Fruit fly (Drosophila melanogaster) whole organism, pupa: ENCODE results near the gene Gba1b.
A peak's percentile ranks its signal among the peaks of the same experiment; 100 is the strongest.

ENCODE experiments used
- CG10348 ChIP-seq: fragments of 200-800 bp; sonication (Bioruptor generic); IDR thresholded peaks from 2 replicates; pipeline ENCODE4 v1.3.6; 2022; ENCODE audit warnings: missing biosample characterization, missing genetic modification characterization
- CG12605 ChIP-seq: fragments of 200-800 bp; sonication (Bioruptor generic); IDR thresholded peaks from 2 replicates; pipeline ENCODE4 v1.3.6; 2022; ENCODE audit warnings: missing biosample characterization, missing genetic modification characterization
- CG13204 ChIP-seq: fragments of 200-800 bp; sonication (Bioruptor generic); optimal IDR thresholded peaks from 2 replicates; lab custom pipeline; 2018; ENCODE audit warnings: missing biosample characterization, mild to moderate bottlenecking, missing genetic modification characterization, moderate library complexity
- CG14655 ChIP-seq: fragments of 200-800 bp; sonication (Bioruptor generic); optimal IDR thresholded peaks from 3 replicates; lab custom pipeline; 2017; ENCODE audit warnings: mild to moderate bottlenecking, missing biosample characterization, missing genetic modification reagents, missing genetic modification characterization
- CG15710 ChIP-seq: fragments of 200-800 bp; sonication (Bioruptor generic); optimal IDR thresholded peaks from 2 replicates; lab custom pipeline; 2018; ENCODE audit warnings: missing biosample characterization, mild to moderate bottlenecking, missing genetic modification characterization, moderate library complexity
- CG17806 ChIP-seq: fragments of 200-800 bp; sonication (Bioruptor generic); optimal IDR thresholded peaks from 2 replicates; lab custom pipeline; 2018; ENCODE audit warnings: missing biosample characterization, mild to moderate bottlenecking, missing genetic modification characterization, moderate library complexity
- CG32121 ChIP-seq: fragments of 200-800 bp; sonication (Bioruptor generic); IDR thresholded peaks from 2 replicates; pipeline ENCODE4 v1.3.6; 2022; ENCODE audit warnings: missing biosample characterization, missing genetic modification characterization
- CG34367 ChIP-seq: fragments of 200-800 bp; sonication (Bioruptor generic); optimal IDR thresholded peaks from 2 replicates; lab custom pipeline; 2018; ENCODE audit warnings: missing biosample characterization, mild to moderate bottlenecking, missing genetic modification characterization
- CG4496 ChIP-seq: fragments of 200-800 bp; sonication (Bioruptor generic); IDR thresholded peaks from 3 replicates; pipeline ENCODE4 v1.3.6; 2022; ENCODE audit warnings: missing biosample characterization, missing genetic modification characterization
- CG8159 ChIP-seq: fragments of 200-800 bp; sonication (Bioruptor generic); optimal IDR thresholded peaks from 3 replicates; lab custom pipeline; 2018; ENCODE audit warnings: missing biosample characterization, mild to moderate bottlenecking, missing genetic modification characterization, moderate library complexity
- CG8301 ChIP-seq: fragments of 200-800 bp; sonication (Bioruptor generic); optimal IDR thresholded peaks from 2 replicates; lab custom pipeline; 2018; ENCODE audit warnings: missing biosample characterization, mild to moderate bottlenecking, missing genetic modification characterization
- CG9948 ChIP-seq: fragments of 200-800 bp; sonication (Bioruptor generic); optimal IDR thresholded peaks from 2 replicates; lab custom pipeline; 2018; ENCODE audit warnings: missing biosample characterization, mild to moderate bottlenecking, missing genetic modification characterization, moderate library complexity
- D1 ChIP-seq: fragments of 200-800 bp; sonication (Bioruptor generic); optimal IDR thresholded peaks from 2 replicates; lab custom pipeline; 2018; ENCODE audit warnings: missing biosample characterization, mild to moderate bottlenecking, missing genetic modification characterization, moderate library complexity
- EcR ChIP-seq: fragments of 200-800 bp; sonication (Bioruptor generic); optimal IDR thresholded peaks from 3 replicates; lab custom pipeline; 2019; ENCODE audit warnings: missing biosample characterization, missing genetic modification characterization, mild to moderate bottlenecking, moderate library complexity, missing genetic modification reagents
- Ets98B ChIP-seq: fragments of 200-800 bp; sonication (Bioruptor generic); IDR thresholded peaks from 2 replicates; pipeline ENCODE4 v1.3.6; 2022; ENCODE audit warnings: missing biosample characterization, missing genetic modification characterization
- Pif1A ChIP-seq: fragments of 200-800 bp; sonication (Bioruptor generic); optimal IDR thresholded peaks from 3 replicates; lab custom pipeline; 2016; ENCODE audit warnings: missing biosample characterization, missing genetic modification characterization
- Pif1B ChIP-seq: fragments of 200-800 bp; sonication (Bioruptor generic); optimal IDR thresholded peaks from 3 replicates; lab custom pipeline; 2016; ENCODE audit warnings: missing biosample characterization, missing genetic modification characterization
- Snoo ChIP-seq: fragments of 200-800 bp; sonication (Bioruptor generic); optimal IDR thresholded peaks from 3 replicates; lab custom pipeline; 2017; ENCODE audit warnings: missing biosample characterization, mild to moderate bottlenecking, missing genetic modification characterization, inconsistent platforms
- fd96Ca ChIP-seq: fragments of 200-800 bp; sonication (Bioruptor generic); IDR thresholded peaks from 3 replicates; pipeline ENCODE4 v1.3.6; 2022; ENCODE audit warnings: missing biosample characterization, missing genetic modification characterization
- gl ChIP-seq: fragments of 200-800 bp; sonication (Bioruptor generic); optimal IDR thresholded peaks from 2 replicates; lab custom pipeline; 2018; ENCODE audit warnings: missing biosample characterization, mild to moderate bottlenecking, missing genetic modification characterization
- rn ChIP-seq: fragments of 200-800 bp; sonication (Bioruptor generic); IDR thresholded peaks from 2 replicates; pipeline ENCODE4 v1.3.6; 2022; ENCODE audit warnings: missing biosample characterization, missing genetic modification characterization

Gene Gba1b

dm6 chr3R:23724843-23725506, 20.4 kb downstream of the Gba1b start:
- TF ChIP-seq CG14655 (GFP tag; lab: Kevin White, UChicago) (no peak), EcR (GFP tag; lab: Kevin White, UChicago) (peak; percentile 61)

dm6 chr3R:23725711-23726349, 21.2 kb downstream of the Gba1b start:
- no peak for TF ChIP-seq CG10348 (GFP tag; lab: Robert Waterston, UW)
- TF ChIP-seq CG13204 (GFP tag; lab: Kevin White, UChicago): no peak
- no peak for TF ChIP-seq CG4496 (GFP tag; lab: Robert Waterston, UW)
- no peak for TF ChIP-seq EcR (GFP tag; lab: Kevin White, UChicago)
- no peak for TF ChIP-seq Pif1A (GFP tag; lab: Kevin White, UChicago)
- no peak for TF ChIP-seq CG15710
- no peak for TF ChIP-seq CG8159
- no peak for TF ChIP-seq CG32121
- TF ChIP-seq CG9948 (tag; lab: Kevin White, UChicago): no peak

- TF ChIP-seq CG4496 (GFP tag; lab: Robert Waterston, UW) (peak; percentile 83), CG14655 (GFP tag; lab: Kevin White, UChicago) (peak; percentile 67), Snoo (peak; percentile 40), Pif1B (GFP tag; lab: Kevin White, UChicago) (peak; percentile 45), CG10348 (GFP tag; lab: Robert Waterston, UW) (no peak), Ets98B (GFP tag; lab: Robert Waterston, UW) (peak; percentile 75), CG15710 (peak; percentile 60), fd96Ca (GFP tag; lab: Robert Waterston, UW) (0 out of 3 replicates have a peak, but pooled peaks have one; percentile 50), gl (tag; lab: Kevin White, UChicago) (no peak), CG8301 (peak; percentile 70), CG9948 (tag; lab: Kevin White, UChicago) (peak; percentile 63), CG34367 (tag; lab: Kevin White, UChicago) (peak; percentile 27), EcR (GFP tag; lab: Kevin White, UChicago) (no peak), CG13204 (GFP tag; lab: Kevin White, UChicago) (no peak), rn (peak; percentile 33; the same call in 1 of the 2 replicates), Pif1A (GFP tag; lab: Kevin White, UChicago) (peak; percentile 63), CG17806 (tag; lab: Kevin White, UChicago) (peak; percentile 34), CG8159 (peak; percentile 69), D1 (tag; lab: Kevin White, UChicago) (no peak), CG32121 (peak; percentile 84), CG12605 (GFP tag; lab: Robert Waterston, UW) (peak; percentile 67)
These were observed 22.1 kb downstream of the Gba1b start for dm6 chr3R:23726740-23727139.

- TF ChIP-seq fd96Ca (GFP tag; lab: Robert Waterston, UW) (no peak), EcR (GFP tag; lab: Kevin White, UChicago) (no peak), CG14655 (GFP tag; lab: Kevin White, UChicago) (no peak), CG13204 (GFP tag; lab: Kevin White, UChicago) (no peak), Snoo (no peak), Pif1B (GFP tag; lab: Kevin White, UChicago) (no peak), gl (tag; lab: Kevin White, UChicago) (no peak), CG12605 (GFP tag; lab: Robert Waterston, UW) (no peak), Ets98B (GFP tag; lab: Robert Waterston, UW) (no peak), CG8159 (no peak), Pif1A (GFP tag; lab: Kevin White, UChicago) (no peak)
These were observed 23.1 kb downstream of the Gba1b start for dm6 chr3R:23727657-23728056.

dm6 chr3R:23728086-23728485, 23.5 kb downstream of the Gba1b start:
- TF ChIP-seq CG4496 (GFP tag; lab: Robert Waterston, UW) (peak; percentile 76; the same call in 2 of the 3 replicates), Pif1A (GFP tag; lab: Kevin White, UChicago) (peak; percentile 57), rn (no peak), fd96Ca (GFP tag; lab: Robert Waterston, UW) (0 out of 3 replicates have a peak, but pooled peaks have one; percentile 25), CG32121 (peak; percentile 28; the same call in 1 of the 2 replicates), CG8159 (peak; percentile 49), CG14655 (GFP tag; lab: Kevin White, UChicago) (peak; percentile 23), CG15710 (peak; percentile 52), CG17806 (tag; lab: Kevin White, UChicago) (no peak), CG13204 (GFP tag; lab: Kevin White, UChicago) (peak; percentile 62), CG34367 (tag; lab: Kevin White, UChicago) (no peak), Pif1B (GFP tag; lab: Kevin White, UChicago) (peak; percentile 44), CG10348 (GFP tag; lab: Robert Waterston, UW) (no peak), CG12605 (GFP tag; lab: Robert Waterston, UW) (peak; percentile 85), EcR (GFP tag; lab: Kevin White, UChicago) (no peak), CG9948 (tag; lab: Kevin White, UChicago) (peak; percentile 7), Ets98B (GFP tag; lab: Robert Waterston, UW) (peak; percentile 71; the same call in 1 of the 2 replicates), Snoo (no peak), D1 (tag; lab: Kevin White, UChicago) (no peak), CG8301 (no peak), gl (tag; lab: Kevin White, UChicago) (peak; percentile 62)
